Worm (Caenorhabditis elegans): ENCODE results near the gene aagr-3.

DNA sequence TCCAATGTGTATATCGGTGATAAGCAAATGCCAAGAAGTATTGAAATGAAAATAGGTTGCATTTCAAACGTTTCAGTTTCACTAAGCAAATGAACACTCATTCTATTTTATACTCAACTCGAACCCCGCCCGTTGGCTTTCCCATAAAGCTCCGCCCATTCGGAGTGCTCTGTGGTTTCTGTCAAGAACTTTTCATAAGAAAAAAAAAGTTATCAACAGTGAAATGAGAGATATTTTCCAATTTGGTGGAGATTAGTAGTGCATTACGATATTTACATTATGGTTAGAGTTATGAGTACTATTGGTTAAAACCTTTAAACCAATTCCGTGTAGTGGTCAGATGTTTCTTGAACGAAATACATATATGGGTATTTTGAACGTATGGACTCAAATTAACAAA, 21.0 kb upstream of the aagr-3 start, which contains the start of gene F58E6.4:
- no peak for TF ChIP-seq dao-5 (tag; optimal IDR thresholded peaks at IDR 0.05)
- no peak for TF ChIP-seq him-1 (tag; optimal IDR thresholded peaks at IDR 0.05)

All from whole organism, L4/young adult.